Fruit fly (Drosophila melanogaster): ENCODE results near the gene CG6059.

CG6059 gene

DNA sequence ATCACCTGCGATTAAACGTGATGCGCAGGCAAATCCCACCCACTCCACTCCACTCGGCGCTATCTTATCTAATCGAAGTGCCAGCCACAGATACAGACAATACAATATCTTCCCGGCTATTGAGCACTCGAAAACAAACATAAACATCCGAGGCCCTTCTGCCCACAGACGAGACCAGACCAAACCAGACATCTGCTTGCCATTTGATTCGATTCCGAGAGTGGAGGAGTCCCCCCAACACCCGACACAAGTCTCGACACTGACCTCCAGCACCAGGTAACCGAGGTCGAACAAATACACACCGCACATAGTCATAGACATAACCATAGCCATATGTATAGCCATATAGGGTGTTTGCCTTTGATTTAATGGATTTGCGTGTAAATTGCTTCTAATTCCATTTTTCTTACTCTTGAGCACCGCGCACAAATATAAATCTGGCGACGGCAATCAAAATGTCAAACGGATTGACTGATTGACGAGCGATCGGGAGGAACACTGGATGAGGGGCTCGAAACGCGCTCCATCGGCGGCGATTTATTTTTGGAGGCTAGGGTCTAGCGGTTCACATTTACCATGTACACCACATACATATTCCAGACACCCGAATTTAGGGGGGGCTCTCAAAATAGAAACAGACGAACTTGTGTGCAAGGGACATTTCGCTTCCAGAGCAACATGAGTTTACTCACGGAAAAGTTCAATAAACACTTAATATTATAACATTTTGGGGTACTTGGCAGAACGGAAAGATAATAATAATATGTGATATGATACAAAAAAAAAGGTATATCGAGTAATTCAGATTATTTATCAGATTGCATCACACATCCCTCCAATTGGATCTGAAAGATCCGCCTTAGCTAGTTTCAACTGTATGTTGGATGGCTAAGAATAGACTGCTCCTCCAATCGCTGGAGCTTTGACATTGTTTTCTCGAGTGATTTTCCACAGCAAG, 24.6 kb upstream of the CG6059 start (continued):
- peak; percentile 3 for TF ChIP-seq HHEX (GFP tag; optimal IDR thresholded peaks at IDR 0.05)
- TF ChIP-seq org-1 (GFP tag; optimal IDR thresholded peaks at IDR 0.05): peak; percentile 18
- TF ChIP-seq eve (GFP tag; optimal IDR thresholded peaks at IDR 0.05): peak in 1 of 2 experiments; percentile 81
- peak; percentile 27 for TF ChIP-seq Xbp1 (GFP tag; optimal IDR thresholded peaks at IDR 0.05)
- TF ChIP-seq az2 (GFP tag; optimal IDR thresholded peaks at IDR 0.05): peak; percentile 12
- peak; percentile 32 for TF ChIP-seq dmrt99B (tag; optimal IDR thresholded peaks at IDR 0.05)
- TF ChIP-seq CG14441 (GFP tag; IDR thresholded peaks at IDR 0.05): no peak
- TF ChIP-seq gem (tag; optimal IDR thresholded peaks at IDR 0.05): peak; percentile 60
- TF ChIP-seq CG9437 (GFP tag; optimal IDR thresholded peaks at IDR 0.05): no peak
- no peak for TF ChIP-seq ci (GFP tag; IDR thresholded peaks at IDR 0.05)
- no peak for TF ChIP-seq CG12942 (GFP tag; optimal IDR thresholded peaks at IDR 0.05)
- TF ChIP-seq D19A (tag; optimal IDR thresholded peaks at IDR 0.05): peak; percentile 57
- no peak for TF ChIP-seq CG17328 (GFP tag; IDR thresholded peaks at IDR 0.05)
- peak; percentile 28 for TF ChIP-seq CG7745 (tag; optimal IDR thresholded peaks at IDR 0.05)
- no peak for TF ChIP-seq oc (tag; optimal IDR thresholded peaks at IDR 0.05)
- TF ChIP-seq Deaf1 (tag; optimal IDR thresholded peaks at IDR 0.05): no peak
- TF ChIP-seq Drgx (GFP tag; IDR thresholded peaks at IDR 0.05): no peak
- TF ChIP-seq CG15269 (tag; optimal IDR thresholded peaks at IDR 0.05): no peak
- peak; percentile 38 for TF ChIP-seq CG34376 (GFP tag; optimal IDR thresholded peaks at IDR 0.05)
- TF ChIP-seq fd64A (GFP tag; optimal IDR thresholded peaks at IDR 0.05): peak; percentile 31
- TF ChIP-seq CG17359 (tag; optimal IDR thresholded peaks at IDR 0.05): peak; percentile 16
- peak; percentile 90 for TF ChIP-seq mirr (GFP tag; optimal IDR thresholded peaks at IDR 0.05)
- TF ChIP-seq grn (GFP tag; optimal IDR thresholded peaks at IDR 0.05): peak; percentile 83
- no peak for TF ChIP-seq CG15514 (GFP tag; optimal IDR thresholded peaks at IDR 0.05)
- no peak for TF ChIP-seq scrt (GFP tag; optimal IDR thresholded peaks at IDR 0.05)
- TF ChIP-seq sug (tag; optimal IDR thresholded peaks at IDR 0.05): peak; percentile 56
- TF ChIP-seq CG6813 (GFP tag; optimal IDR thresholded peaks at IDR 0.05): peak; percentile 40
- TF ChIP-seq pfk (GFP tag; optimal IDR thresholded peaks at IDR 0.05): no peak
- no peak for TF ChIP-seq CG4424 (GFP tag; optimal IDR thresholded peaks at IDR 0.05)
- TF ChIP-seq CG18262 (tag; optimal IDR thresholded peaks at IDR 0.05): peak; percentile 7
- TF ChIP-seq CG2678 (tag; optimal IDR thresholded peaks at IDR 0.05): peak; percentile 47
- TF ChIP-seq Pdp1 (GFP tag; optimal IDR thresholded peaks at IDR 0.05): peak in 1 of 2 experiments; percentile 48
- no peak for TF ChIP-seq zfh1 (GFP tag; IDR thresholded peaks at IDR 0.05)
- TF ChIP-seq Sox100B (GFP tag; optimal IDR thresholded peaks at IDR 0.05): peak; percentile 1
- peak in 1 of 2 experiments; percentile 46 for TF ChIP-seq bsh (GFP tag; optimal IDR thresholded peaks at IDR 0.05)
- TF ChIP-seq Dip2 (GFP tag; IDR thresholded peaks at IDR 0.05): no peak
- no peak for TF ChIP-seq Meics (GFP tag; optimal IDR thresholded peaks at IDR 0.05)
- no peak for TF ChIP-seq lbe (GFP tag; optimal IDR thresholded peaks at IDR 0.05)
- no peak for TF ChIP-seq Atf6 (GFP tag; IDR thresholded peaks at IDR 0.05)
- peak; percentile 32 for TF ChIP-seq CG13894 (tag; optimal IDR thresholded peaks at IDR 0.05)
- peak in 1 of 2 experiments; percentile 79 for TF ChIP-seq Hr78 (GFP tag; optimal IDR thresholded peaks at IDR 0.05)
- TF ChIP-seq CG11456 (GFP tag; IDR thresholded peaks at IDR 0.05): no peak
- TF ChIP-seq CG11504 (tag; optimal IDR thresholded peaks at IDR 0.05): peak; percentile 10
- 0 out of 3 replicates have a peak, but pooled peaks have one; percentile 14 for TF ChIP-seq croc (GFP tag; conservative IDR thresholded peaks at IDR 0.05)
- no peak for TF ChIP-seq slp2 (GFP tag; optimal IDR thresholded peaks at IDR 0.05)
- peak; percentile 21 for TF ChIP-seq CG7839 (tag; optimal IDR thresholded peaks at IDR 0.05)
- TF ChIP-seq CG17186 (GFP tag; optimal IDR thresholded peaks at IDR 0.05): no peak
